Worm (Caenorhabditis elegans) whole organism, early embryonic: ENCODE measurements around the gene cbp-1.

Experiments
- B0310.2 ChIP-seq: sonication (generic microtip); optimal IDR thresholded peaks from 2 replicates; lab custom pipeline; 2016; ENCODE audit warnings: mild to moderate bottlenecking, missing genetic modification characterization, missing compliant biosample characterization
- F13C5.2 ChIP-seq: sonication (generic microtip); optimal IDR thresholded peaks from 2 replicates; lab custom pipeline; 2017; ENCODE audit warnings: mild to moderate bottlenecking, missing genetic modification characterization, inconsistent platforms, missing compliant biosample characterization
- aly-1 ChIP-seq: sonication (generic microtip); optimal IDR thresholded peaks from 2 replicates; lab custom pipeline; 2016; ENCODE audit warnings: missing genetic modification characterization, missing compliant biosample characterization
- ama-1 ChIP-seq: fragments of 150-350 bp; optimal IDR thresholded peaks from 2 replicates; lab custom pipeline; 2014
- ceh-13 ChIP-seq: fragments of 200-800 bp; sonication (Bioruptor generic); optimal IDR thresholded peaks from 2 replicates; lab custom pipeline; 2018; ENCODE audit warnings: mild to moderate bottlenecking, missing genetic modification characterization, missing compliant biosample characterization
- ceh-36 ChIP-seq: sonication (generic microtip); optimal IDR thresholded peaks from 2 replicates; lab custom pipeline; 2016; ENCODE audit warnings: missing genetic modification characterization, inconsistent platforms, missing compliant biosample characterization
- ets-7 ChIP-seq: sonication (generic microtip); optimal IDR thresholded peaks from 2 replicates; lab custom pipeline; 2016; ENCODE audit warnings: missing genotype, missing genetic modification characterization, missing compliant biosample characterization
- flt-1 ChIP-seq: fragments of 200-800 bp; sonication (Bioruptor generic); IDR thresholded peaks from 2 replicates; pipeline ENCODE4 v1.3.6; 2022; ENCODE audit warnings: missing genetic modification characterization, missing compliant biosample characterization
- hmbx-1 ChIP-seq: sonication (generic microtip); optimal IDR thresholded peaks from 2 replicates; lab custom pipeline; 2016; ENCODE audit warnings: mild to moderate bottlenecking, missing genetic modification characterization, missing compliant biosample characterization
- hmg-4 ChIP-seq: fragments of 200-800 bp; sonication (Bioruptor generic); optimal IDR thresholded peaks from 2 replicates; lab custom pipeline; 2018; ENCODE audit warnings: mild to moderate bottlenecking, missing genetic modification characterization, missing compliant biosample characterization
- hnd-1 ChIP-seq: sonication (generic microtip); optimal IDR thresholded peaks from 2 replicates; lab custom pipeline; 2016; ENCODE audit warnings: missing genetic modification characterization, missing compliant biosample characterization
- pes-1 ChIP-seq: fragments of 200-800 bp; sonication (Bioruptor generic); IDR thresholded peaks from 2 replicates; pipeline ENCODE4 v1.3.6; 2022; ENCODE audit warnings: missing genetic modification reagents, missing genetic modification characterization, missing compliant biosample characterization
- scrt-1 ChIP-seq: fragments of 200-800 bp; sonication (Bioruptor generic); IDR thresholded peaks from 2 replicates; pipeline ENCODE4 v1.3.6; 2022; ENCODE audit warnings: missing genetic modification characterization, missing compliant biosample characterization
- sea-1 ChIP-seq: fragments of 200-800 bp; sonication (Bioruptor generic); conservative IDR thresholded peaks from 2 replicates; pipeline ENCODE4 v1.3.6; 2022; ENCODE audit warnings: missing genetic modification characterization, missing compliant biosample characterization
- tbx-11 ChIP-seq: fragments of 200-800 bp; sonication (Bioruptor generic); IDR thresholded peaks from 2 replicates; pipeline ENCODE4 v1.3.6; 2022; ENCODE audit warnings: missing genetic modification characterization, missing compliant biosample characterization
- tbx-37 ChIP-seq: fragments of 200-800 bp; sonication (Bioruptor generic); conservative IDR thresholded peaks from 2 replicates; pipeline ENCODE4 v1.3.6; 2022; ENCODE audit warnings: missing genetic modification reagents, missing genetic modification characterization, missing compliant biosample characterization
- tra-4 ChIP-seq: sonication (generic microtip); optimal IDR thresholded peaks from 2 replicates; lab custom pipeline; 2017; ENCODE audit warnings: missing genetic modification characterization, missing compliant biosample characterization

Gene cbp-1

ce11 chrIII:9808179-9808578, 41.9 kb downstream of the cbp-1 start, which contains the start of gene gtap-2:
gtap-2 (plus strand) TSS chrIII:9808544.
- TF ChIP-seq tra-4 (tag; lab: Kevin White, UChicago) (no peak), tbx-11 (GFP tag; lab: Robert Waterston, UW) (no peak), tbx-37 (GFP tag; lab: Robert Waterston, UW) (0 out of 2 replicates have a peak, but pooled peaks have one; percentile 37), flt-1 (GFP tag; lab: Robert Waterston, UW) (no peak), pes-1 (GFP tag; lab: Robert Waterston, UW) (no peak)

DNA sequence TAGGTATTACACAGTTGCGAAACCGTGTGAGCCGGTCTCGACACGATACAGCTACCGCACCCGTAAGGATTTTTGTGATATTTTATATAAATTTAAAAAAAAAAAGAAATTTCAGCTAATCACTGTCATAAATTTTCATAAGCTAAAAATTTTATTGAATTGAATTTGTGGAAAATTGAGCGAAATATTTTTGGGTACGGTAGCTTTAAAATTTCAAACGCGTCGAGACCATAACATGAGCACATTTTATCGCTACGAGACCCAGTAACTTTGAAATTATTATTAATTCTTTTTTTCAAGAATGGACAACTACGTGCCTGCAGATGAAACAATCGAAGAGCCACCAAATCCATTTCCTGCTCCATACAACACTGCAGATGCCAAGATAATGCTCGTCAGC, 46.8 kb downstream of the cbp-1 start, which contains the start of gene ZK632.14:
Gene ZK632.14 (plus strand): TSS at position 301 of the 400 bp plus-strand sequence.
- no peak for TF ChIP-seq B0310.2 (tag; lab: Kevin White, UChicago)
- TF ChIP-seq F13C5.2 (tag; lab: Kevin White, UChicago): no peak
- no peak for TF ChIP-seq scrt-1 (GFP tag; lab: Robert Waterston, UW)

DNA sequence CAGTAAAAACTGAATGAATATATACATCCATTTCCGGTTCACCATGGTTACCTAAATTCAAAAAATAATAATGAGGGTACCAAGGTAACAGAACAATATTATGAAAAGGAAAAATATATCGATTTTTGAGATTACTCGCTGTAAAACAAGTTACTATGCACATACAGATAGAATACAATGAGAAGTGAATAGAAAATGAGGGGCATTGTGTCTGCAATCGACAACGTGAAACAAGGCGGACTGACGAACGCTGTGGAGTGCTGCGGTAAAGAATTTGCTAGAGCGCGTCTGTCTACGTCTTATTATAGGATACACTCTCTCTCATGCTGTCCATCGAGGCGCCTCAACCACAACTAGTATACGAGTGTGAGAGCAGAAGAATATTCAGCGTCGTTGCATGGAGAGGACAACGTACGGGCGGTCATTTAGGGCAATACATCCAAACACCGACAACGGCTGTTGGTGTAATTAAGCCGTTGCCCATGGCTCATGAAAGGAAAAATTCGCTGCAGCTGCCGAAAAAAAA, 50.8 kb downstream of the cbp-1 start, which contains the start of gene cnx-1:
Gene cnx-1 (minus strand): TSS at position 51 of the 526 bp plus-strand sequence.
- TF ChIP-seq tbx-37 (GFP tag; lab: Robert Waterston, UW): no peak
- peak; percentile 73 for TF ChIP-seq hmg-4 (GFP tag; lab: Kevin White, UChicago)
- TF ChIP-seq tbx-11 (GFP tag; lab: Robert Waterston, UW): no peak
- TF ChIP-seq hmbx-1 (tag; lab: Kevin White, UChicago): no peak
- TF ChIP-seq hnd-1 (tag; lab: Kevin White, UChicago): no peak
- TF ChIP-seq ceh-13 (GFP tag; lab: Kevin White, UChicago): no peak
- no peak for TF ChIP-seq F13C5.2 (tag; lab: Kevin White, UChicago)
- no peak for TF ChIP-seq ceh-36
- no peak for TF ChIP-seq flt-1 (GFP tag; lab: Robert Waterston, UW)
- TF ChIP-seq aly-1 (tag; lab: Kevin White, UChicago): peak; percentile 19
- TF ChIP-seq scrt-1 (GFP tag; lab: Robert Waterston, UW): no peak
- TF ChIP-seq ama-1 (lab: Kevin White, UChicago): no peak
- no peak for TF ChIP-seq pes-1 (GFP tag; lab: Robert Waterston, UW)
- TF ChIP-seq ets-7 (tag; lab: Kevin White, UChicago): no peak
- TF ChIP-seq sea-1 (GFP tag; lab: Robert Waterston, UW): no peak
- TF ChIP-seq B0310.2 (tag; lab: Kevin White, UChicago): no peak

ce11 chrIII:9817894-9818293, 51.6 kb downstream of the cbp-1 start:
- no peak for TF ChIP-seq flt-1 (GFP tag; lab: Robert Waterston, UW)
- TF ChIP-seq tra-4 (tag; lab: Kevin White, UChicago): no peak
- TF ChIP-seq ama-1 (lab: Kevin White, UChicago): no peak
- TF ChIP-seq hnd-1 (tag; lab: Kevin White, UChicago): no peak
- no peak for TF ChIP-seq sea-1 (GFP tag; lab: Robert Waterston, UW)
- no peak for TF ChIP-seq F13C5.2 (tag; lab: Kevin White, UChicago)
- TF ChIP-seq pes-1 (GFP tag; lab: Robert Waterston, UW): no peak
- TF ChIP-seq ceh-13 (GFP tag; lab: Kevin White, UChicago): no peak
- TF ChIP-seq aly-1 (tag; lab: Kevin White, UChicago): no peak
- no peak for TF ChIP-seq ceh-36
- TF ChIP-seq ets-7 (tag; lab: Kevin White, UChicago): no peak
- no peak for TF ChIP-seq tbx-11 (GFP tag; lab: Robert Waterston, UW)
- no peak for TF ChIP-seq B0310.2 (tag; lab: Kevin White, UChicago)
- no peak for TF ChIP-seq hmbx-1 (tag; lab: Kevin White, UChicago)
- TF ChIP-seq tbx-37 (GFP tag; lab: Robert Waterston, UW): no peak
- TF ChIP-seq scrt-1 (GFP tag; lab: Robert Waterston, UW): no peak
- no peak for TF ChIP-seq hmg-4 (GFP tag; lab: Kevin White, UChicago)

DNA sequence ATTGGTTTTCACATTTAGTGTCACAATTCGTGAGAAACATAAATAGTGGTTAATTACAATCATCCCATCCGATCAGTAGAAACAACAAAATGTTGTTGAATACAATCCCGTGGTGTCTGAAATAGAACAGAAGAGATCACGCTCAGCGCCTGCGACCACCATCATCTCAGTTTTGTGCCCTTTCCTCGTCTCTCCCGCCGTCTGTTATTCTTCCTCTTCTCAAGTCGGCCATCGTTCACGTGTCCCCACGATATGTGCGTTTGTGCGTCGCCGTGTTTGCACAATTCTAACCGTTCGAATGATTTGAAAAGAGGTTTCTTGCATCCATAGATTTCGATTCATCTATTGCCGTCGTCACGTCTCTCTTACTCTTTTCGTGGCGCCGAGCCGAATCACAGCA, 52.5 kb downstream of the cbp-1 start, which contains the start of gene panl-3:
Gene panl-3 (plus strand): TSS at position 294 of the 400 bp plus-strand sequence.
- TF ChIP-seq scrt-1 (GFP tag; lab: Robert Waterston, UW): peak; percentile 65; the same call in 1 of the 2 replicates
- no peak for TF ChIP-seq ceh-13 (GFP tag; lab: Kevin White, UChicago)
- TF ChIP-seq hmg-4 (GFP tag; lab: Kevin White, UChicago): peak; percentile 45
- TF ChIP-seq aly-1 (tag; lab: Kevin White, UChicago): peak; percentile 57

- TF ChIP-seq tbx-11 (GFP tag; lab: Robert Waterston, UW): no peak
- no peak for TF ChIP-seq B0310.2 (tag; lab: Kevin White, UChicago)
- TF ChIP-seq F13C5.2 (tag; lab: Kevin White, UChicago): no peak
- no peak for TF ChIP-seq hmbx-1 (tag; lab: Kevin White, UChicago)
- no peak for TF ChIP-seq pes-1 (GFP tag; lab: Robert Waterston, UW)
- TF ChIP-seq tra-4 (tag; lab: Kevin White, UChicago): no peak
- TF ChIP-seq hnd-1 (tag; lab: Kevin White, UChicago): no peak
- TF ChIP-seq ceh-36: no peak
- no peak for TF ChIP-seq ceh-13 (GFP tag; lab: Kevin White, UChicago)
- TF ChIP-seq scrt-1 (GFP tag; lab: Robert Waterston, UW): no peak
- no peak for TF ChIP-seq tbx-37 (GFP tag; lab: Robert Waterston, UW)
- TF ChIP-seq ama-1 (lab: Kevin White, UChicago): no peak
- no peak for TF ChIP-seq ets-7 (tag; lab: Kevin White, UChicago)
- TF ChIP-seq hmg-4 (GFP tag; lab: Kevin White, UChicago): no peak
- TF ChIP-seq flt-1 (GFP tag; lab: Robert Waterston, UW): no peak
Observed at ce11 chrIII:9822942-9823341, 56.6 kb downstream of the cbp-1 start, which contains the start of gene arl-5. arl-5 (plus strand) TSS chrIII:9823242.

ce11 chrIII:9823748-9824147, 57.4 kb downstream of the cbp-1 start:
- TF ChIP-seq ceh-13 (GFP tag; lab: Kevin White, UChicago) (no peak), tbx-37 (GFP tag; lab: Robert Waterston, UW) (no peak), tbx-11 (GFP tag; lab: Robert Waterston, UW) (no peak), hmbx-1 (tag; lab: Kevin White, UChicago) (no peak)
